Worm (Caenorhabditis elegans) whole organism, L4 larva: ENCODE measurements around the gene T25F10.4.

Experiments used
- arid-1 ChIP-seq: fragments of 200-800 bp; sonication (Bioruptor generic); conservative IDR thresholded peaks from 2 replicates; pipeline ENCODE4 v1.3.6; 2022; ENCODE audit warnings: missing genetic modification reagents, missing genetic modification characterization, missing compliant biosample characterization
- cey-2 ChIP-seq: sonication (generic microtip); optimal IDR thresholded peaks from 3 replicates; lab custom pipeline; 2017; ENCODE audit warnings: missing genetic modification characterization, mild to moderate bottlenecking, missing compliant biosample characterization, antibody characterized with exemption, borderline replicate concordance; ENCODE audit not compliant: insufficient read depth
- lin-38 ChIP-seq: fragments of 200-800 bp; sonication (Bioruptor generic); IDR thresholded peaks from 2 replicates; pipeline ENCODE4 v1.3.6; 2022; ENCODE audit warnings: missing genetic modification reagents, missing genetic modification characterization, missing compliant biosample characterization
- nhr-111 ChIP-seq: fragments of 200-800 bp; sonication (Bioruptor generic); optimal IDR thresholded peaks from 2 replicates; lab custom pipeline; 2018; ENCODE audit warnings: mild to moderate bottlenecking, missing genetic modification characterization, missing compliant biosample characterization
- nhr-48 ChIP-seq: sonication (generic microtip); optimal IDR thresholded peaks from 2 replicates; lab custom pipeline; 2016; ENCODE audit warnings: mild to moderate bottlenecking, missing genetic modification characterization, missing compliant biosample characterization
- unc-62 ChIP-seq, 3 experiments: fragments of 150-350 bp in 1 of 3; sonication (generic microtip); optimal IDR thresholded peaks in 2 of 3; peaks in 1 of 3; 1 replicate in 1 of 3; 2 replicates in 2 of 3; lab custom pipeline; 2014 to 2017; ENCODE audit warnings: missing biosample characterization in 3 of 3, missing genetic modification characterization in 3 of 3, missing genetic modification reagents in 3 of 3, missing genotype in 1 of 3
- vab-7 ChIP-seq: fragments of 200-800 bp; sonication (Bioruptor generic); IDR thresholded peaks from 2 replicates; pipeline ENCODE4 v1.3.6; 2022; ENCODE audit warnings: missing genetic modification reagents, missing genetic modification characterization, missing compliant biosample characterization

DNA sequence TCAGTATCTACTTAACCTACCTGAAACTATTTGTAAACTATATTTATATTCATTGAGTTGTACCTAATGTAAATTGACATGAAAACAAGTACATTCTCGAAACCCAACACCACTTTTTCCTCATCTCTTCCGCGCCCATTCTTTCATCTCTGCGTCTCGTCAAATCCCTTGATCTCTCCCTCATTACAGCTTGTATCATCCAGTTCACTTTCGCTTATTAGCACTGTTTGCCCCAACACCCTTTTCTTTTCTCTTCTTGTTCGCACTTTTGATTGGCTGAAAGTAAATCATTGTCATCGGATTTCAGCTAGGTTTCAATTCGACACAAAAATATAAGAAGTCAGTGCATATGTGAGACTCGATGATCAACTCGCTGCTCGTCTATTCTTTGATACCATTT, 17.5 kb downstream of the T25F10.4 start, which contains the start of gene T25F10.3:
- TF ChIP-seq lin-38 (GFP tag; lab: Robert Waterston, UW): no peak
- no peak for TF ChIP-seq unc-62 (GFP tag; optimal IDR thresholded peaks at IDR 0.05 in 1 of 2; lab: Kevin White, UChicago)
- no peak for TF ChIP-seq unc-62 (tag; optimal IDR thresholded peaks at IDR 0.05; lab: Kevin White, UChicago)
- TF ChIP-seq nhr-111: no peak
- no peak for TF ChIP-seq nhr-48 (tag; lab: Kevin White, UChicago)
- TF ChIP-seq cey-2: no peak
- no peak for TF ChIP-seq arid-1 (GFP tag; lab: Robert Waterston, UW)
- no peak for TF ChIP-seq vab-7
